Fruit fly (Drosophila melanogaster): ENCODE data around the gene CG4911.

- TF ChIP-seq psq (GFP tag; optimal IDR thresholded peaks at IDR 0.05) (peak; percentile 60), rgr (GFP tag; optimal IDR thresholded peaks at IDR 0.05) (peak; percentile 69)
Measured at dm6 chr3L:9033999-9034626, 38.4 kb downstream of the CG4911 start.

All from whole organism, wandering third instar larva.